Fruit fly (Drosophila melanogaster): ENCODE data around the gene cpx.

The cpx gene

DNA sequence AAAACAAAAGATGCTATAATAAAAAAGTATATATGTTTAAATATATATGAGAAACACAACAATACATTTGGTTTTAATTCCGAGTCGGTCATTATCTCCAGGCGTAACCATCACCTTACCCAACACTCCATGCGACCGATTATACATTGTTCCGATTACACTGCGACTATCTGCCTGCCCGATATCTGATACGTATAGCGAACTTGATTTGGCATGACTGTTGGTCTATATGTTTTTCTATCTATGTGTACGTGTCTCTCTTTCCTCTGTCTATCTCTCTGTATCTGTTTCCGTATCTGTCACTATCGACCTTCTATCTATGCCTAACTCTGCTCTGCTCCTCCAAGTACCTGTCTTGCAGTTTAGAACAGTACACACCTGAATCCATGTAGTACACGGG, 21.5 kb downstream of the cpx start:
- TF ChIP-seq Myc (optimal IDR thresholded peaks at IDR 0.05): no peak

DNA sequence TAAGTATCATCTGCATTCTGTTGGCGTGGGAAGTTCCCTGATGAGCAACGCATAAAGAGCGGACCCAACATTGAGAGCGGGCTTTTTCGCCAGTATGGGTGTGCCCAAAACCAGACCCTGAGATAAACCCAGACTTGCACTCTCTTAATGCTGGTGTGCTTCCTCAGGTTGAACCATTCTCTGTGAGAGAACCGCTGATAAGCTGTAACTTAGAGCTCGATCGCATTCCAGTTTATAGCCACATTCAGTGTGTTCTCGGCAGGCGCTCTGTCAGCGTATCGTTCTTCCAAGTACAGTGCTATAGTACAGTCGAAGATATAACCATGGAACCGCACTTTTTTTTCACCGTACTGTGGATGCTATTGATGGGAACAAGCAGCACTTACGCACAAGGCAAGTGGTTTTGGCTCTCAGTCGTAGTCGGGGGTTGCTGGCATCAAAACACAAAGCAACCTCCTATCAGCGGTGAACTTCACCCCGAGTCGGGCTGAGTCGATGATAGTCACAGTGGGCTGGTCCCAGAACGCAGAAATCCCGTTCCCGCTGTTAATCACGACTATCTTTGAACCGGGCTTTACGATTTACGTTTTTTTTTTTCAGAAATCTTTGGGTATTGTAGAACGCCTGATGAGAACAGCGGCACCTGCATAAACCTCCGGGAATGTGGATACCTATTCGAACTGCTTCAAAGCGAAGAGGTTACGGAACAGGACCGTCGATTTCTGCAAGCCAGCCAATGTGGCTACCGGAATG, 27.8 kb downstream of the cpx start, which contains the start of gene MP1:
MP1 (plus strand) TSS at position 245 of the 753 bp plus-strand sequence.
- no peak for TF ChIP-seq Sin3A (optimal IDR thresholded peaks at IDR 0.05)
- TF ChIP-seq Myc (optimal IDR thresholded peaks at IDR 0.05): no peak
- no peak for TF ChIP-seq insv (optimal IDR thresholded peaks at IDR 0.05)
- TF ChIP-seq h (optimal IDR thresholded peaks at IDR 0.05): no peak
- no peak for TF ChIP-seq ttk (optimal IDR thresholded peaks at IDR 0.05)
- TF ChIP-seq psq (optimal IDR thresholded peaks at IDR 0.05): no peak

DNA sequence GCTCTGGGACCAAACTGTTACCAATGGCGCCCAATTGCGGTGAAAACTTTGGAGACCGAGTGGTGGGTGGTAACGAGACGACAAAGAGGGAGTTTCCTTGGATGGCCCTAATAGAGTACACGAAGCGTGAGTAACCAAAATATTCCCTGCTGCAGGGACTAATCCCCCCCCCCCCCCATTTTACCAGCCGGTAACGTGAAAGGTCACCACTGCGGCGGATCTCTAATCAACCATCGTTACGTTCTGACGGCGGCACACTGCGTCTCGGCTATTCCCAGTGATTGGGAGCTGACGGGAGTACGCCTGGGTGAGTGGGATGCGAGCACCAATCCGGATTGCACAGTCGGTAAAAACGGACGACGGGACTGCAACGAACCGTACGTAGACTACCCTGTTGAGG, 28.7 kb downstream of the cpx start:
- TF ChIP-seq h (optimal IDR thresholded peaks at IDR 0.05) (no peak), psq (optimal IDR thresholded peaks at IDR 0.05) (no peak), Sin3A (optimal IDR thresholded peaks at IDR 0.05) (no peak), Myc (optimal IDR thresholded peaks at IDR 0.05) (no peak), ttk (optimal IDR thresholded peaks at IDR 0.05) (no peak), insv (optimal IDR thresholded peaks at IDR 0.05) (no peak)

DNA sequence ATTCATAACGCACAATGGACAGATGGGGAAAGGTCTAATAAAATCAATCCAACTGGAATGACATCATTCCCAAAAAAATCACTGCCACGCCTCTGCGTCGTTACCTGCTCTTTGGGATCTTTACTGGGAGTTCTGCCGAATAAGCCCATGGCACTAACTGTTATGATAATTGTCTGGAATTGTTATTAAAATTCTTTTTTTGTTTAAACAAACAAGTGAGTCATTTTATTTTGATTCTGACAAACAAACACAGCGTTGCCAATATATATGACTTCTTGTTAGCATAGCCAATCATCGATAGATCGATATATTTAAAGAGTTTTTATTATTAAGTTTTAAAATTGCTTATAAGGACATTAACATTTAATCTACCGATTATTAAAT, 30.7 kb downstream of the cpx start, which contains the start of gene Vps24:
Vps24 (minus strand) TSS at position 265 of the 384 bp plus-strand sequence.
- TF ChIP-seq h (optimal IDR thresholded peaks at IDR 0.05) (no peak), Myc (optimal IDR thresholded peaks at IDR 0.05) (no peak), psq (optimal IDR thresholded peaks at IDR 0.05) (no peak), insv (optimal IDR thresholded peaks at IDR 0.05) (no peak), ttk (optimal IDR thresholded peaks at IDR 0.05) (no peak), Sin3A (optimal IDR thresholded peaks at IDR 0.05) (no peak)

DNA sequence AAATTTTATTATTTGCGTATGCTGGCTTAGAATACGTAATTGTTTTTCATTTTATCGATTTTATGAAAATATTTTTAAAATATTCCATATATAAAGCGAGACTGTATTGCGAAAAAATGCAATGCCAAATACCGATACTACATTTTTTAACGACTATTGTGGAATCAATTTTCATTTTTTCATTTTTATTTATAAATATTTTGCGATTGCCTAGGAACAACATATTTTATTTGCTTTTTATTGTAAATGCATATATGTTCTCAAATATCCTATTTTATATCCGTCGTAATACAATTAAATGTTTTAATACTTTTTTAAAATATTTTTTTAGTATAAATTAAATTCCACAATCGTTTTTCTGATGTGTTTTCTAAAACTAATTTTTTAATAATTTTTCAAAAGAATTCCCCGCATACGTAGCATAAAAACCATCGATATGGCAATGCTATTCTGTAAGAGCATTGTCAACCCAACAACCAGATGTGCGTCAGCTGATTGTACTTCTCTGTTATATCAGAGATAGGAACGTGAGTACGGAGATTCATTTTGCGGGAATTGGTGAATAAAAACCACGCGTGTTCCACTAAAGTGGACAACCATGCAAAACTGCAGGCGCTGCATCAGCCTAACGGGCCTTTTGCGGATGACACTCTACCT, 31.2 kb downstream of the cpx start, which contains the start of gene Suv3:
Suv3 (plus strand) TSS at position 489 of the 657 bp plus-strand sequence.
- TF ChIP-seq ttk (optimal IDR thresholded peaks at IDR 0.05): no peak
- no peak for TF ChIP-seq Sin3A (optimal IDR thresholded peaks at IDR 0.05)
- no peak for TF ChIP-seq insv (optimal IDR thresholded peaks at IDR 0.05)

DNA sequence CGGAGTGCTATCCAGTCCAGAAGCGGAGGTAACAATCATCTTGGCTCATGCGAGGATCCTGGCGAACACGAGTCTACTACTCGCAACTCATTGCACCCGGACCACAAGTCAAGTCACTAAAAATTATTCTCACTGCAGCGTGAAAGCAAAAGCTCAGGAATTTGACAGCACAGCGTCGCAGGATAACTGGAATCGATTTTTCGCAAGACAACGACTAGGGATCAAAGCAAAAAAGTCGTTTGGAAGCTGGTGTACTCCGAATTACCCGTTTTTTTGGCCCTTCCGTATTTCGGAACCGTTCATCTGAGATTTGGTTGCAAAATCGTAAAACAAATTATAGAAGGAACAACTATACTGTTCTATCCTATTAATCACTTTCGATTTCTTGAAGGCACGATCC, 38.6 kb downstream of the cpx start:
- TF ChIP-seq ttk (optimal IDR thresholded peaks at IDR 0.05) (no peak), insv (optimal IDR thresholded peaks at IDR 0.05) (no peak), psq (optimal IDR thresholded peaks at IDR 0.05) (no peak), h (optimal IDR thresholded peaks at IDR 0.05) (no peak), Myc (optimal IDR thresholded peaks at IDR 0.05) (no peak), Sin3A (optimal IDR thresholded peaks at IDR 0.05) (no peak)

DNA sequence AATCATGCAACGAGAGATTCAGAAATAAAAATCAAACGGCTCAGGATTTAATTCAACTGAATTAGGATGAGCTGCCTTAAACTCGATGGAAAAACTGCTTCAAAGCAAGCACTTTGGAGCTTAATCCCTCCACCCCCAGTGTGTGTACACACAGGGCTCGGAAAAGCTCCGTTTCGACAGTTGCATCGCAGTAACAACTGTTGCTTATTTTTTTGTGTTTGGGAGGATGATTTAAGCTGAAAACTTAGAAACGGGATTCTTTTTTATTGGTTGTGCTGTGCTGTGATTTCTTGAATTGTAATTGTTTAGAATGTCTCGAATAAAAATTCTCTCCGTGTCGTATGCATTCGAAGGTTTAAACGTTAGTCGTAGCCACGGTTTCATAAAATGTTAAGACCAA, 39.0 kb downstream of the cpx start, which contains the start of gene Syt14:
Syt14 (minus strand) TSS at position 71 of the 400 bp plus-strand sequence.
- TF ChIP-seq ttk (optimal IDR thresholded peaks at IDR 0.05) (no peak), Myc (optimal IDR thresholded peaks at IDR 0.05) (no peak), h (optimal IDR thresholded peaks at IDR 0.05) (no peak), insv (optimal IDR thresholded peaks at IDR 0.05) (no peak), psq (optimal IDR thresholded peaks at IDR 0.05) (no peak), Sin3A (optimal IDR thresholded peaks at IDR 0.05) (no peak)

DNA sequence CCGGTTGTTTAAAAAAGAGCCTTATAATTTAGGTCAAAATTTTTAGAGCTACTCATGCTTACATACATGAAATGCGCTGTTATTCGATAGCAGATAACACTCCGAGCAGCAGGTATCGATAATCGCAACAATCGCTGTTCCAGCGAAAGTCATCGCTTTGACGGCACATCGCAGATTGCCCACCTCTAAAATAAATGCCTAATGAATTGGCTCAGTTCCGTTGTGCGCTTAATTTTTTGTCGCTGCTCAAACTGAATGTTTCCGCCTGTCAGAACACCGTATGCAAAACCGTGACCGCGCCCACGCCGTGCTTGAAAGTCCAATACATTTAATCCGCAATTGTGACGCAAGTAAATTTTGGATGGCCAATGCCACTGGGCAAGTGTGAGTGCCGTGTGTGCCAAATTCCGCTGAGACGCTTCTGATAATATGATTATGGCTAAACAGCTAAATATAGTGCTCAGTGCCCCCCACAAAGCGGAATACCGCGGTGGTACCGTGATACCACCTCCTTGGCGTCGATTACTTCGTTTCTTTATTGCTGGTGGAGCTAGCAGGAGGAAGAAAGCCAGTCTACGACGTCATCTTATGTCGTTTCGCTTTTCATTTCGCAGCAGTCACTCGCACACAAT, 39.6 kb downstream of the cpx start, which contains the start of gene CG9795:
CG9795 (plus strand) TSS at position 177 of the 632 bp plus-strand sequence.
- TF ChIP-seq h (optimal IDR thresholded peaks at IDR 0.05) (no peak), insv (optimal IDR thresholded peaks at IDR 0.05) (no peak), ttk (optimal IDR thresholded peaks at IDR 0.05) (no peak), psq (optimal IDR thresholded peaks at IDR 0.05) (no peak), Myc (optimal IDR thresholded peaks at IDR 0.05) (no peak), Sin3A (optimal IDR thresholded peaks at IDR 0.05) (no peak)

DNA sequence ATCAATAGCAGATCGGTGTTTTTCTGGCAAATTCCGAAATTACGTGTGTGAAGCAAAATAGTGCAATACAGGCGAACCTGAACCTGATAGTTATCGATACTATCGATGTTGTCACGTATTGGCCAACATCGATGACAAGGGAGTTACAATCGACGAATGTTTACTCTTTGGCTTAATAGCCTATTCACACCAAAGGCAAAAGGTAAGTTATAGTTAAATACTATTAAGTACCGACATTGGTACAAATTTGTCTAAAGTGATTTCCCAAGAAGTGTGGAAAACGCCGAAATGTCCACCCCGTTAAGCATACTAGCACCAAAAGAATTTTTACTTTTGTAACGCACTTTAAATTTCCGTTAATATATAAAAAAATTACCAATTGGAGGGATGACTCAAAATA, 53.9 kb downstream of the cpx start, which contains the start of gene CG9776:
CG9776 (minus strand) TSS at position 108 of the 400 bp plus-strand sequence.
- TF ChIP-seq Sin3A (optimal IDR thresholded peaks at IDR 0.05) (no peak), ttk (optimal IDR thresholded peaks at IDR 0.05) (no peak), h (optimal IDR thresholded peaks at IDR 0.05) (no peak), Myc (optimal IDR thresholded peaks at IDR 0.05) (no peak), psq (optimal IDR thresholded peaks at IDR 0.05) (no peak), insv (optimal IDR thresholded peaks at IDR 0.05) (no peak)

DNA sequence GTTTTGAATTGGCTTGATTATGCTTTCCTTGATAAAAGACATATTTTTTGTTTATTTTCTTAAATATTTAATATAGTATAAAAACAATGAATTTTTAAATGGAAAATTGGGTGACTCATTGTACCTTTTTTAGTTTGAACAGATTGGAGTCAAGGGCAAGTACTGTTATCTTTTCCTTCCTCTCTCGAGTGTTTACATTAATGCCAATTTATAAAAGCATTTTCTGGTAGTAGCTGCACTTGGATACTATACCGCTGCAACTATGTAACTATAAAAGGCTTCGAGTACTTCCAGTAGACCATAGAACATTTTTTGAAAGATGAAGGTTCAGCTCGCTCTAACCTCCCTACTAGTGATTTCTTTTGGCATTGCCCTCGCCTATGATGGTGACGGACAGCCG, 54.8 kb downstream of the cpx start, which contains the start of gene CG14645:
CG14645 (plus strand) TSS at position 301 of the 400 bp plus-strand sequence.
- TF ChIP-seq insv (optimal IDR thresholded peaks at IDR 0.05): no peak
- TF ChIP-seq Sin3A (optimal IDR thresholded peaks at IDR 0.05): no peak
- TF ChIP-seq Myc (optimal IDR thresholded peaks at IDR 0.05): no peak
- TF ChIP-seq ttk (optimal IDR thresholded peaks at IDR 0.05): no peak
- no peak for TF ChIP-seq psq (optimal IDR thresholded peaks at IDR 0.05)
- TF ChIP-seq h (optimal IDR thresholded peaks at IDR 0.05): no peak

DNA sequence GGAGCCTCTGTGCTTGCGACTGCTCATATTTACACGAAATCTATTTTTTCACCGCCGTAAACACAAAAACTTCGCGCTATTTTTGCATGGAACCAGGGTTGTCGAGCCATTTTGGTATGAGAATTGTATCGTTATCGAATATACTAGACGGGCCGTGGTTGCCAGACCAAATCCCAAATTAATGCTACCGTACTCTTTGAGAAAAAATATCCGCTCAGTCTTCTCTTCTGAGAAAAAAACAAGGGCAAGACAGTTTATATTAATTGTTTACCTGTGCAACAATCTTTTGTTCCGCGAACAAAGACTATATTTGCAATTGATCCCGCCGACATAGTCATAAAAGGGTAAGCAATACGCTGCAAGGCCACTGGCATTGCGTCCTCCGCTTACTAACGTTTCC, 57.6 kb downstream of the cpx start, which contains the start of the genes Skp2 and CG1103:
Skp2 (minus strand) TSS at position 95 of the 400 bp plus-strand sequence.
CG1103 (plus strand) TSS at position 176 of the 400 bp plus-strand sequence.
- TF ChIP-seq psq (optimal IDR thresholded peaks at IDR 0.05) (no peak), Sin3A (optimal IDR thresholded peaks at IDR 0.05) (no peak), ttk (optimal IDR thresholded peaks at IDR 0.05) (no peak)

DNA sequence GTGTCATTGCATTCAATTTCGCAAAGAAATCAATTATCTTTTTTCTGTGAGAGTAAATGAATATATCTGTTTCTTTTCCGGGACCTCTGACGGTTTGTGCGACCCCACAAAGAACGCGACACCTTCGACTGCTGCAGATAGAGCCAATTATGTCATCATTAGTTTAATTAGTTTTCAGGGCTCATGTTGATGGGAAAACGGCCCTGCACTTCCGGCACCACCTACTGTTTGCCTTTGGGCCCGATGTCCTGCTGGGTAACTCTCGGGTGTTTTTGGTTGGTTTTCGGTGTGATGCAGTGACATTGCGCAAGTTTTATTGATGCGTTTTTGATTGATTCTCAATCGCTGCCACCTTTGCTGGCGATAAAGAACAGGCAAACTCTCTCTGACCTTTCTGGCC, 60.2 kb downstream of the cpx start:
- no peak for TF ChIP-seq psq (optimal IDR thresholded peaks at IDR 0.05)
- TF ChIP-seq ttk (optimal IDR thresholded peaks at IDR 0.05): no peak
- TF ChIP-seq insv (optimal IDR thresholded peaks at IDR 0.05): no peak
- no peak for TF ChIP-seq Sin3A (optimal IDR thresholded peaks at IDR 0.05)
- no peak for TF ChIP-seq Myc (optimal IDR thresholded peaks at IDR 0.05)
- TF ChIP-seq h (optimal IDR thresholded peaks at IDR 0.05): no peak

Measured in Kc167 (cell line).